Worm (Caenorhabditis elegans) whole organism, young adult: ENCODE results near the gene T09A12.1.

Source experiments
- B0035.1 ChIP-seq: sonication (generic microtip); optimal IDR thresholded peaks from 2 replicates; lab custom pipeline; 2016; ENCODE audit warnings: missing genetic modification characterization, mild to moderate bottlenecking, missing compliant biosample characterization, missing genotype, missing genetic modification reagents
- attf-3 ChIP-seq: fragments of 200-800 bp; sonication (Bioruptor generic); conservative IDR thresholded peaks from 2 replicates; pipeline ENCODE4 v1.3.6; 2022; ENCODE audit warnings: missing genetic modification reagents, missing genetic modification characterization, missing compliant biosample characterization
- dox-1 ChIP-seq: fragments of 200-800 bp; sonication (Bioruptor generic); IDR thresholded peaks from 2 replicates; pipeline ENCODE4 v1.3.6; 2022; ENCODE audit warnings: missing genetic modification reagents, missing genetic modification characterization, missing compliant biosample characterization
- efl-1 ChIP-seq: fragments of 150-350 bp; optimal IDR thresholded peaks from 2 replicates; lab custom pipeline; 2014; ENCODE audit warnings: missing biosample characterization, missing genetic modification reagents, missing genetic modification characterization
- egl-18 ChIP-seq: fragments of 200-800 bp; sonication (Bioruptor generic); IDR thresholded peaks from 2 replicates; pipeline ENCODE4 v1.3.6; 2022; ENCODE audit warnings: missing genetic modification reagents, missing genetic modification characterization, missing compliant biosample characterization
- mxl-1 ChIP-seq: sonication (generic microtip); optimal IDR thresholded peaks from 2 replicates; lab custom pipeline; 2016; ENCODE audit warnings: missing genetic modification characterization, missing compliant biosample characterization
- pha-4 ChIP-seq: fragments of 150-350 bp; sonication (generic microtip); optimal IDR thresholded peaks from 2 replicates; lab custom pipeline; 2014; ENCODE audit warnings: missing biosample characterization, missing genetic modification reagents, missing genetic modification characterization
- snpc-4 ChIP-seq, 5 experiments: fragments of 150-350 bp in 1 of 5; sonication (generic microtip) in 4 of 5; optimal IDR thresholded peaks; 2 replicates each; lab custom pipeline; 2014 to 2018; ENCODE audit warnings: missing genetic modification characterization in 5 of 5, missing biosample characterization in 3 of 5, antibody characterized with exemption in 2 of 5, mild to moderate bottlenecking in 2 of 5, missing compliant biosample characterization in 2 of 5, missing genotype in 2 of 5, moderate library complexity in 2 of 5, missing genetic modification reagents in 1 of 5
- unc-130 ChIP-seq: sonication (generic microtip); optimal IDR thresholded peaks from 2 replicates; lab custom pipeline; 2016; ENCODE audit warnings: missing genetic modification reagents, missing genetic modification characterization, missing compliant biosample characterization
- ztf-3 ChIP-seq: fragments of 200-800 bp; sonication (Bioruptor generic); optimal IDR thresholded peaks from 2 replicates; lab custom pipeline; 2018; ENCODE audit warnings: mild to moderate bottlenecking, missing genetic modification characterization, missing compliant biosample characterization

DNA sequence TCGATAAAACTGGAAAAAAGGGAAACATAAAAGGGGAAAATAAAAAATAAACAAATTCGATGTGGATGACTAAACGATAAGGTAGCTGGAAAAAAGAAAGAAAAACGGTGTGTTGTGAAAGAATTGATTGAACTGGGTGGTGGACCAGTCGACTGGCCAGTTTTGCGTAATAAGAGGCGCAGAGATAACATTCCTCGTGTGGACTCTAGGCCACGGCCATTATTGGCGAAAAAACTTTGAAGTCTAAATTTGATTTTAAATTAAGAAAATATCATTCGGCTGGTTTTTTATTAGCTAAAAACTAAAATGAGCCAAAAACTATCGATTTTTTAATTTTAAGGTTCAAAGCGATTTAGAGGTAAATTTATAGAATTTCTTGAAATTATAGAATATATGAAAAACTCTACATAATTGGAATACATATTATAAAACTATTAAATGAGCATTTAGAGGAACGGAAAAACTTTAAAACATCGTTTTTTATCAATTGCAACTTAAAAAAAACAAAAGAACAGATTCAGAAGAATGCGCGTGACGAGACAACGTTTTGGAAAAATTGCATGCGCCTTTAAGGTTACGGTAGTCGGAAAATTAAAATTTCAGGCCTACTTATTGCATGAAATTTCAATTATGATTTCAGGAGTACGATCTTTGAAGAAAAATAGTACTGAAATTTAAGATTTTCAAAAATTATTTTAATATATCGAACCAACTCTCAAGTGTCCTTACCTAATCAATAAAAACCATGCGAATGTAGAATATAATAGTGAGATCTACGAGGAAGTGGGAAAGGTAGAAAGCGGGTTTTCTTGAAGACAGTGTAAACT, 38.7 kb upstream of the T09A12.1 start, which contains the start of gene hgrs-1:
- TF ChIP-seq mxl-1 (tag; lab: Kevin White, UChicago) (no peak), B0035.1 (tag; lab: Kevin White, UChicago) (no peak), efl-1 (GFP tag; lab: Kevin White, UChicago) (peak; percentile 36), attf-3 (no peak), pha-4 (tag; lab: Kevin White, UChicago) (no peak), ztf-3 (no peak), unc-130 (GFP tag; lab: Kevin White, UChicago) (no peak), dox-1 (GFP tag; lab: Robert Waterston, UW) (no peak), egl-18 (no peak), snpc-4 (GFP tag; optimal IDR thresholded peaks at IDR 0.05; lab: Kevin White, UChicago) (no peak), snpc-4 (tag; optimal IDR thresholded peaks at IDR 0.05; lab: Kevin White, UChicago) (no peak)
